Fruit fly (Drosophila melanogaster) whole organism, pupa: ENCODE measurements around the gene CG15408.

Experiments used
- CG10348 ChIP-seq: fragments of 200-800 bp; sonication (Bioruptor generic); IDR thresholded peaks from 2 replicates; pipeline ENCODE4 v1.3.6; 2022; ENCODE audit warnings: missing biosample characterization, missing genetic modification characterization
- CG12605 ChIP-seq: fragments of 200-800 bp; sonication (Bioruptor generic); IDR thresholded peaks from 2 replicates; pipeline ENCODE4 v1.3.6; 2022; ENCODE audit warnings: missing biosample characterization, missing genetic modification characterization
- CG13204 ChIP-seq: fragments of 200-800 bp; sonication (Bioruptor generic); optimal IDR thresholded peaks from 2 replicates; lab custom pipeline; 2018; ENCODE audit warnings: missing biosample characterization, mild to moderate bottlenecking, missing genetic modification characterization, moderate library complexity
- CG14655 ChIP-seq: fragments of 200-800 bp; sonication (Bioruptor generic); optimal IDR thresholded peaks from 3 replicates; lab custom pipeline; 2017; ENCODE audit warnings: mild to moderate bottlenecking, missing biosample characterization, missing genetic modification reagents, missing genetic modification characterization
- CG15710 ChIP-seq: fragments of 200-800 bp; sonication (Bioruptor generic); optimal IDR thresholded peaks from 2 replicates; lab custom pipeline; 2018; ENCODE audit warnings: missing biosample characterization, mild to moderate bottlenecking, missing genetic modification characterization, moderate library complexity
- CG17806 ChIP-seq: fragments of 200-800 bp; sonication (Bioruptor generic); optimal IDR thresholded peaks from 2 replicates; lab custom pipeline; 2018; ENCODE audit warnings: missing biosample characterization, mild to moderate bottlenecking, missing genetic modification characterization, moderate library complexity
- CG32121 ChIP-seq: fragments of 200-800 bp; sonication (Bioruptor generic); IDR thresholded peaks from 2 replicates; pipeline ENCODE4 v1.3.6; 2022; ENCODE audit warnings: missing biosample characterization, missing genetic modification characterization
- CG34367 ChIP-seq: fragments of 200-800 bp; sonication (Bioruptor generic); optimal IDR thresholded peaks from 2 replicates; lab custom pipeline; 2018; ENCODE audit warnings: missing biosample characterization, mild to moderate bottlenecking, missing genetic modification characterization
- CG4496 ChIP-seq: fragments of 200-800 bp; sonication (Bioruptor generic); IDR thresholded peaks from 3 replicates; pipeline ENCODE4 v1.3.6; 2022; ENCODE audit warnings: missing biosample characterization, missing genetic modification characterization
- CG8159 ChIP-seq: fragments of 200-800 bp; sonication (Bioruptor generic); optimal IDR thresholded peaks from 3 replicates; lab custom pipeline; 2018; ENCODE audit warnings: missing biosample characterization, mild to moderate bottlenecking, missing genetic modification characterization, moderate library complexity
- CG8301 ChIP-seq: fragments of 200-800 bp; sonication (Bioruptor generic); optimal IDR thresholded peaks from 2 replicates; lab custom pipeline; 2018; ENCODE audit warnings: missing biosample characterization, mild to moderate bottlenecking, missing genetic modification characterization
- CG9948 ChIP-seq: fragments of 200-800 bp; sonication (Bioruptor generic); optimal IDR thresholded peaks from 2 replicates; lab custom pipeline; 2018; ENCODE audit warnings: missing biosample characterization, mild to moderate bottlenecking, missing genetic modification characterization, moderate library complexity
- D1 ChIP-seq: fragments of 200-800 bp; sonication (Bioruptor generic); optimal IDR thresholded peaks from 2 replicates; lab custom pipeline; 2018; ENCODE audit warnings: missing biosample characterization, mild to moderate bottlenecking, missing genetic modification characterization, moderate library complexity
- EcR ChIP-seq: fragments of 200-800 bp; sonication (Bioruptor generic); optimal IDR thresholded peaks from 3 replicates; lab custom pipeline; 2019; ENCODE audit warnings: missing biosample characterization, missing genetic modification characterization, mild to moderate bottlenecking, moderate library complexity, missing genetic modification reagents
- Ets98B ChIP-seq: fragments of 200-800 bp; sonication (Bioruptor generic); IDR thresholded peaks from 2 replicates; pipeline ENCODE4 v1.3.6; 2022; ENCODE audit warnings: missing biosample characterization, missing genetic modification characterization
- Pif1A ChIP-seq: fragments of 200-800 bp; sonication (Bioruptor generic); optimal IDR thresholded peaks from 3 replicates; lab custom pipeline; 2016; ENCODE audit warnings: missing biosample characterization, missing genetic modification characterization
- Pif1B ChIP-seq: fragments of 200-800 bp; sonication (Bioruptor generic); optimal IDR thresholded peaks from 3 replicates; lab custom pipeline; 2016; ENCODE audit warnings: missing biosample characterization, missing genetic modification characterization
- Snoo ChIP-seq: fragments of 200-800 bp; sonication (Bioruptor generic); optimal IDR thresholded peaks from 3 replicates; lab custom pipeline; 2017; ENCODE audit warnings: missing biosample characterization, mild to moderate bottlenecking, missing genetic modification characterization, inconsistent platforms
- fd96Ca ChIP-seq: fragments of 200-800 bp; sonication (Bioruptor generic); IDR thresholded peaks from 3 replicates; pipeline ENCODE4 v1.3.6; 2022; ENCODE audit warnings: missing biosample characterization, missing genetic modification characterization
- gl ChIP-seq: fragments of 200-800 bp; sonication (Bioruptor generic); optimal IDR thresholded peaks from 2 replicates; lab custom pipeline; 2018; ENCODE audit warnings: missing biosample characterization, mild to moderate bottlenecking, missing genetic modification characterization
- rn ChIP-seq: fragments of 200-800 bp; sonication (Bioruptor generic); IDR thresholded peaks from 2 replicates; pipeline ENCODE4 v1.3.6; 2022; ENCODE audit warnings: missing biosample characterization, missing genetic modification characterization

The CG15408 gene

DNA sequence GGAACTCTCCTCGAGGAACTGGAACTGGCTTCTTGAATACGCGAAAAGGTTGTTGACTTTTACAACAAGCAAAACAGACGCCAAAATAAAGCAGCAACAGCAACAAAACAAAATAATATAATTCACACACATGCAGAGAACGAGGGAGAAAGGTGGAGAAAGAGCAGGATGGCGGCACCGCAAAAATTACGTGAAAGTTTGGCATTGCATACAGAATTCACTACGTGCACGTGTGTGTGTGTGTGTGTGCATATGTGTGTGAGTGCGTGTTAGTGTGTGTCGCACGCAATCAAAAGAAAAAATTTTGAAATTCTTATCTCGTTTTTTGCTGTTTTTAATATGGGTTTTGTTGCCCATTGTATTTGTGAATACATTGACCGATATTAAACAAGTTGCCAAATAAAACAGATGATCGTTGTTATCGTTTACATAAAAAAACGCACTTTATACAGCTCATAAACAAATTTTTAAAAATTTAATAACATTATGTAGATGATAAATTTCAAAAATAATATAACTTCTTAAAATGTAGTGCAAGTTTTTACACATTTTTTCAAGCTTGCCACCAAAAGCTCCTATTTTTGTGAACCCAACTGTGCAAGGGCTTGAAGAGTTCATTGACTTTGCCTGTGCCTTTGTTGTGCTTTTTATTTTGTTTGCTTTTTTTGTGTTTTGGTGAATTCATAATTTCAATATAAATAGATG lies 8.8 kb downstream of the CG15408 start:
- TF ChIP-seq CG8301 = no peak
- TF ChIP-seq CG14655 (GFP tag; lab: Kevin White, UChicago) = peak; percentile 2
- peak; percentile 7 for TF ChIP-seq CG15710
- peak; percentile 33 for TF ChIP-seq CG17806 (tag; lab: Kevin White, UChicago)
- no peak for TF ChIP-seq fd96Ca (GFP tag; lab: Robert Waterston, UW)
- TF ChIP-seq rn (GFP tag; lab: Robert Waterston, UW) = no peak
- no peak for TF ChIP-seq D1
- peak; percentile 52 for TF ChIP-seq EcR (GFP tag; lab: Kevin White, UChicago)
- peak; percentile 87 for TF ChIP-seq Snoo (tag; lab: Kevin White, UChicago)
- peak; percentile 17 for TF ChIP-seq CG9948 (tag; lab: Kevin White, UChicago)
- TF ChIP-seq, all 21 proteins: peak for 6

DNA sequence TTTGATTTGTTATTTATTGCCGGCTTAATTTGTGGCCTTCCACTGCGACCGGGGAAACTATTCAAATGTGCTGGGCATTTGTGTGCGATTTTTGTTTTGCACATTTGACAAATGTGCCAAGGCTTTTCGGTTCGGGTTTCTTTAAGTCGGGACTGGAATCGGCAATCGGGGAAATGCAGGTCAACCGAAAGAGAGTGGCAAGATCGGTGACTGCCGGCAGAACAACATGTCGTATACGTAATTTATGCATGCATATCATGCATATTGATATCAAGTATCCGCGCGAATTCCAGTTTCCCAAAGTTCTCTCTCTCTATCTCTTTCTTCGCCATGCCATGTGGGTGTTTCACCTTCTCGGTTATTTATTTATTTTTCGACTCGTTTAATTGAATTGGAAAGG lies 9.8 kb downstream of the CG15408 start:
- TF ChIP-seq CG32121 (GFP tag; lab: Robert Waterston, UW) (no peak), CG12605 (GFP tag; lab: Robert Waterston, UW) (no peak), fd96Ca (GFP tag; lab: Robert Waterston, UW) (no peak), D1 (no peak), Ets98B (no peak), gl (tag; lab: Kevin White, UChicago) (no peak), CG9948 (tag; lab: Kevin White, UChicago) (no peak), Pif1B (GFP tag; lab: Kevin White, UChicago) (no peak), Pif1A (GFP tag; lab: Kevin White, UChicago) (no peak), CG14655 (GFP tag; lab: Kevin White, UChicago) (no peak), CG8159 (no peak), CG34367 (no peak), Snoo (tag; lab: Kevin White, UChicago) (no peak), EcR (GFP tag; lab: Kevin White, UChicago) (no peak), CG17806 (tag; lab: Kevin White, UChicago) (no peak), CG13204 (GFP tag; lab: Kevin White, UChicago) (no peak), CG15710 (no peak)

DNA sequence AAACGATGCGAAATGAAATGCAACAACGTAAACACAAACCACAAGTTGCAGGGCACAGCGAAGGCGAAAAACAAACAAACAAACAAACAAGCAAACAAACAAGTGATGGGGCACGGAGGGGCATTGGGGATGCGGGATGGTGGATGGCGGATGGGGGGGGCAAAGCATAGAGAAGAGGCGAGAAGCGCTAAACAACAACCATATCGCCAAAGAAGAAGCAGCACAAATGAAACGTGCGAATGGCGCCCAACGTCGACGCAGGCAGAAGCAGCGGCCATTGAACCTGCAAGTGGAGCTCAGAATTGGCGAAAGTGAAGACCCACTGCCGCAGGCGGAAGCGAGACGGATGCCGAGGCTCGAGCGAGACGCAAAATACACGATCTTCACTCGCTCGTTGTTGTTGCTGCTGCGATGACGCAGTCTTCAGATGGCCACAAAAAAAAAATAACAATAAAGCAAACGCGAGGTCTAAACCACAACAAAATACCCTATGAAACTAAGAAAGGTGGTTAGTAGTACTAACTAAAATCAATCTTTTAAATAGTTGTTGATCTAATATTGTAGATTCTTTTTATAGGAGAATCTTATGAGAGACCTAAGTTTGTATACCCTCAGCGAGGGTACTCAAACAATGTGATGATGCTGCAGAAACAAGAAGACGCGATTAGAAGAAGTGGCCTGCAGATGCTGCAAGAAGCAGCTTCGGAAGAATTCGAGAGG lies 13.3 kb downstream of the CG15408 start:
- TF ChIP-seq Snoo (tag; lab: Kevin White, UChicago) (peak; percentile 78), EcR (GFP tag; lab: Kevin White, UChicago) (peak; percentile 99), fd96Ca (GFP tag; lab: Robert Waterston, UW) (peak; percentile 83), Ets98B (peak; percentile 83), CG10348 (GFP tag; lab: Robert Waterston, UW) (no peak), CG14655 (GFP tag; lab: Kevin White, UChicago) (peak; percentile 89), CG15710 (peak; percentile 48), CG12605 (GFP tag; lab: Robert Waterston, UW) (peak; percentile 61), CG4496 (GFP tag; lab: Robert Waterston, UW) (peak; percentile 87), Pif1B (GFP tag; lab: Kevin White, UChicago) (peak; percentile 83), rn (GFP tag; lab: Robert Waterston, UW) (peak; percentile 76), CG9948 (tag; lab: Kevin White, UChicago) (peak; percentile 85), D1 (no peak), gl (tag; lab: Kevin White, UChicago) (peak; percentile 31), CG17806 (tag; lab: Kevin White, UChicago) (peak; percentile 83), CG34367 (peak; percentile 72), CG8159 (peak; percentile 74), Pif1A (GFP tag; lab: Kevin White, UChicago) (peak; percentile 89), CG13204 (GFP tag; lab: Kevin White, UChicago) (peak; percentile 63), CG32121 (GFP tag; lab: Robert Waterston, UW) (peak; percentile 78), CG8301 (peak; percentile 86)

DNA sequence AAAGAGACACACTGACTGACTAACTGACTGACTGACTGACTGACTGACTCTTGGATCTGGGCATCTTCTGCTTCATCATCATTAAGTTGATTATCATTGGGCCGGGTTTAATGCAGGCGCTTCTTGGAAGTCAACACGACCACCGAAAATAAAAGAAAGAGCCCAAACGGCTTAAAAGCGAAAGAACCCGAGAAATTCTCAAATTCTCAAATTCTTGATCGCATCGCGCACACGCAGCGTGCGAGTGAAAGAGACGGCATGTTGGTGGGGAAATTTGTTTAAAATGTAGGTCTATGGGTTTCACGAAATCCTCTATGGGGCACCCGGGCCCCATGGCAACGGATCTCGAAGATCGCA lies 13.8 kb downstream of the CG15408 start:
- TF ChIP-seq gl (tag; lab: Kevin White, UChicago) = no peak
- no peak for TF ChIP-seq CG17806 (tag; lab: Kevin White, UChicago)
- no peak for TF ChIP-seq Snoo (tag; lab: Kevin White, UChicago)
- no peak for TF ChIP-seq CG8301
- no peak for TF ChIP-seq CG10348 (GFP tag; lab: Robert Waterston, UW)
- no peak for TF ChIP-seq CG8159
- TF ChIP-seq rn (GFP tag; lab: Robert Waterston, UW) = no peak
- no peak for TF ChIP-seq CG14655 (GFP tag; lab: Kevin White, UChicago)
- TF ChIP-seq CG12605 (GFP tag; lab: Robert Waterston, UW) = no peak
- no peak for TF ChIP-seq EcR (GFP tag; lab: Kevin White, UChicago)
- TF ChIP-seq CG34367 = no peak
- no peak for TF ChIP-seq CG4496 (GFP tag; lab: Robert Waterston, UW)

DNA sequence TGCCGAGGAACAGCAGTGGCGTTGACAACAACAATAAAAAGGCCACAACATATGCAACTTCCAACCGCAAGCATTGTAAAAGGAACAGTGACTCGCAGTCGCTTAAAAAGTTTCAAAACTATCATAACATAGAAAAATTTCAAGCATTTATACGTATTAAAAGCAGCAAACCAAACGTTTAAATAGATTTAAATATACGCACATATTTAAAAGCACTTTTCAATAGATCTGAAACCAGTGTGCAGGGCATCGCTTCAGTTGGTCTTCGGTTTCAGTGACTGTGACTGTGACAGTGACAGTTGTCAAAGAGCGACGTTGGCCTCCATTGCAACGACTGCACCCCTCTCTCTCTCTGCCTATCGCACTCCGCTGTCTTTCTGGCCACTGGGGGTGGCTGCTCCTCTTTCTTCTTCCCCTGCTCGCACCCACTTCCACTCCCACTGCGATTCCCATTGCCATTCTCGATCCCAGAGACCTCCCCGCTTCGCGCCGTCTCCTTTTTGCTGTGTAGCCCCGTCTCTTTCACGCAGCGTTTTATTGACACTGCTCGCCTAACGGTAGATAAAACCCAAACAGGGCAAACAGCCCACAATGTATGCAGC lies 15.6 kb downstream of the CG15408 start:
- TF ChIP-seq CG34367 = peak; percentile 89
- TF ChIP-seq CG9948 (tag; lab: Kevin White, UChicago) = peak; percentile 92
- peak; percentile 90 for TF ChIP-seq CG14655 (GFP tag; lab: Kevin White, UChicago)
- peak; percentile 94 for TF ChIP-seq Pif1B (GFP tag; lab: Kevin White, UChicago)
- TF ChIP-seq CG15710 = peak; percentile 96
- peak; percentile 99 for TF ChIP-seq CG4496 (GFP tag; lab: Robert Waterston, UW)
- TF ChIP-seq Pif1A (GFP tag; lab: Kevin White, UChicago) = peak; percentile 95
- TF ChIP-seq Snoo (tag; lab: Kevin White, UChicago) = peak; percentile 87
- peak; percentile 73 for TF ChIP-seq EcR (GFP tag; lab: Kevin White, UChicago)
- peak; percentile 44; the same call in 1 of the 2 replicates for TF ChIP-seq CG10348 (GFP tag; lab: Robert Waterston, UW)
- TF ChIP-seq D1 = peak; percentile 79
- TF ChIP-seq CG17806 (tag; lab: Kevin White, UChicago) = peak; percentile 93
- TF ChIP-seq gl (tag; lab: Kevin White, UChicago) = peak; percentile 83
- peak; percentile 64 for TF ChIP-seq CG13204 (GFP tag; lab: Kevin White, UChicago)
- peak; percentile 95 for TF ChIP-seq CG12605 (GFP tag; lab: Robert Waterston, UW)
- peak; percentile 97 for TF ChIP-seq fd96Ca (GFP tag; lab: Robert Waterston, UW)
- TF ChIP-seq rn (GFP tag; lab: Robert Waterston, UW) = peak; percentile 95
- peak; percentile 88 for TF ChIP-seq CG8301
- TF ChIP-seq CG8159 = peak; percentile 93
- peak; percentile 97 for TF ChIP-seq CG32121 (GFP tag; lab: Robert Waterston, UW)
- peak; percentile 97 for TF ChIP-seq Ets98B
